Fruit fly (Drosophila melanogaster) whole organism, embryonic: ENCODE data around the gene CG42445.

Experiments
- B-H2 ChIP-seq: fragments of 200-800 bp; sonication (Bioruptor generic); optimal IDR thresholded peaks from 2 replicates; lab custom pipeline; 2018; ENCODE audit warnings: missing biosample characterization, mild to moderate bottlenecking, missing genetic modification characterization
- CG10366 ChIP-seq: fragments of 200-800 bp; sonication (Bioruptor generic); IDR thresholded peaks from 2 replicates; pipeline ENCODE4 v1.3.6; 2022; ENCODE audit warnings: missing biosample characterization, missing genetic modification characterization
- CG11456 ChIP-seq: fragments of 200-800 bp; sonication (Bioruptor generic); IDR thresholded peaks from 3 replicates; pipeline ENCODE4 v1.3.6; 2022; ENCODE audit warnings: missing biosample characterization, missing genetic modification characterization
- CG13296 ChIP-seq: fragments of 200-800 bp; sonication (Bioruptor generic); optimal IDR thresholded peaks from 3 replicates; lab custom pipeline; 2018; ENCODE audit warnings: missing biosample characterization, mild to moderate bottlenecking, missing genetic modification characterization
- CG13424 ChIP-seq: fragments of 200-800 bp; sonication (Bioruptor generic); optimal IDR thresholded peaks from 2 replicates; lab custom pipeline; 2019; ENCODE audit warnings: missing biosample characterization, mild to moderate bottlenecking, missing genetic modification characterization, moderate library complexity
- CG13775 ChIP-seq: fragments of 200-800 bp; sonication (Bioruptor generic); optimal IDR thresholded peaks from 3 replicates; lab custom pipeline; 2017; ENCODE audit warnings: missing biosample characterization, mild to moderate bottlenecking, missing genetic modification characterization
- CG14014 ChIP-seq: fragments of 200-800 bp; sonication (Bioruptor generic); IDR thresholded peaks from 2 replicates; pipeline ENCODE4 v1.3.6; 2022; ENCODE audit warnings: missing biosample characterization, missing genetic modification characterization
- CG14860 ChIP-seq: fragments of 200-800 bp; sonication (Bioruptor generic); IDR thresholded peaks from 3 replicates; pipeline ENCODE4 v1.3.6; 2022; ENCODE audit warnings: missing biosample characterization, missing genetic modification characterization; ENCODE audit not compliant: partially characterized antibody
- CG1529 ChIP-seq: fragments of 200-800 bp; sonication (Bioruptor generic); optimal IDR thresholded peaks from 3 replicates; lab custom pipeline; 2018; ENCODE audit warnings: missing biosample characterization, missing genetic modification characterization
- CG15514 ChIP-seq: fragments of 200-800 bp; sonication (Bioruptor generic); optimal IDR thresholded peaks from 3 replicates; lab custom pipeline; 2017; ENCODE audit warnings: missing biosample characterization, missing genetic modification characterization, mild to moderate bottlenecking, moderate library complexity, missing genetic modification reagents
- CG1647 ChIP-seq: fragments of 200-800 bp; sonication (Bioruptor generic); optimal IDR thresholded peaks from 3 replicates; lab custom pipeline; 2016; ENCODE audit warnings: missing biosample characterization, missing genetic modification characterization
- CG17568 ChIP-seq: fragments of 200-800 bp; sonication (Bioruptor generic); optimal IDR thresholded peaks from 2 replicates; lab custom pipeline; 2018; ENCODE audit warnings: missing biosample characterization, mild to moderate bottlenecking, missing genetic modification characterization, moderate library complexity
- CG1832 ChIP-seq: fragments of 200-800 bp; sonication (Bioruptor generic); optimal IDR thresholded peaks from 2 replicates; lab custom pipeline; 2017; ENCODE audit warnings: missing biosample characterization, mild to moderate bottlenecking, missing genetic modification characterization, inconsistent platforms
- CG18619 ChIP-seq: fragments of 200-800 bp; sonication (Bioruptor generic); optimal IDR thresholded peaks from 3 replicates; lab custom pipeline; 2017; ENCODE audit warnings: missing biosample characterization, mild to moderate bottlenecking, missing genetic modification characterization
- CG2129 ChIP-seq: fragments of 200-800 bp; sonication (Bioruptor generic); IDR thresholded peaks from 2 replicates; pipeline ENCODE4 v1.3.6; 2022; ENCODE audit warnings: missing biosample characterization, missing genetic modification characterization; ENCODE audit not compliant: partially characterized antibody
- CG2712 ChIP-seq: fragments of 200-800 bp; optimal IDR thresholded peaks from 3 replicates; lab custom pipeline; 2019; ENCODE audit warnings: missing biosample characterization, mild to moderate bottlenecking, missing genetic modification characterization, moderate library complexity
- CG31365 ChIP-seq: fragments of 200-800 bp; sonication (Bioruptor generic); optimal IDR thresholded peaks from 2 replicates; lab custom pipeline; 2018; ENCODE audit warnings: missing biosample characterization, mild to moderate bottlenecking, missing genetic modification characterization
- CG32532 ChIP-seq: fragments of 200-800 bp; sonication (Bioruptor generic); IDR thresholded peaks from 2 replicates; pipeline ENCODE4 v1.3.6; 2022; ENCODE audit warnings: missing biosample characterization, missing genetic modification characterization
- CG33557 ChIP-seq: fragments of 200-800 bp; sonication (Bioruptor generic); optimal IDR thresholded peaks from 2 replicates; lab custom pipeline; 2019; ENCODE audit warnings: missing biosample characterization, mild to moderate bottlenecking, missing genetic modification characterization, moderate library complexity
- CG4360 ChIP-seq: fragments of 200-800 bp; sonication (Bioruptor generic); IDR thresholded peaks from 2 replicates; pipeline ENCODE4 v1.3.6; 2022; ENCODE audit warnings: missing biosample characterization, missing genetic modification characterization
- CG43689 ChIP-seq: fragments of 200-800 bp; sonication (Bioruptor generic); IDR thresholded peaks from 2 replicates; pipeline ENCODE4 v1.3.6; 2022; ENCODE audit warnings: missing biosample characterization, missing genetic modification characterization
- CG4854 ChIP-seq: fragments of 200-800 bp; sonication (Bioruptor generic); optimal IDR thresholded peaks from 2 replicates; lab custom pipeline; 2016; ENCODE audit warnings: missing biosample characterization, missing genetic modification characterization, inconsistent platforms
- CG7987 ChIP-seq: fragments of 200-800 bp; sonication (Bioruptor generic); optimal IDR thresholded peaks from 2 replicates; lab custom pipeline; 2018; ENCODE audit warnings: missing biosample characterization, mild to moderate bottlenecking, missing genetic modification characterization, moderate library complexity
- CrebB ChIP-seq: fragments of 200-800 bp; sonication (Bioruptor generic); optimal IDR thresholded peaks from 3 replicates; lab custom pipeline; 2018; ENCODE audit warnings: missing biosample characterization, mild to moderate bottlenecking, missing genetic modification characterization
- D19B ChIP-seq: fragments of 200-800 bp; sonication (Bioruptor generic); optimal IDR thresholded peaks from 2 replicates; lab custom pipeline; 2017; ENCODE audit warnings: missing biosample characterization, mild to moderate bottlenecking, missing genetic modification characterization
- GATAe ChIP-seq: fragments of 200-800 bp; sonication (Bioruptor generic); conservative IDR thresholded peaks from 2 replicates; pipeline ENCODE4 v1.3.6; 2022; ENCODE audit warnings: missing biosample characterization, missing genetic modification characterization
- HLH3B ChIP-seq: fragments of 200-800 bp; sonication (Bioruptor generic); IDR thresholded peaks from 2 replicates; pipeline ENCODE4 v1.3.6; 2022; ENCODE audit warnings: missing biosample characterization, missing genetic modification characterization
- Hr39 ChIP-seq: fragments of >200 bp; optimal IDR thresholded peaks from 2 replicates; lab custom pipeline; 2017
- Hr51 ChIP-seq, 2 experiments: fragments of 200-800 bp; sonication (Bioruptor generic); optimal IDR thresholded peaks; 2 replicates in 1 of 2; 3 replicates in 1 of 2; lab custom pipeline; 2016 to 2018; ENCODE audit warnings: missing biosample characterization in 2 of 2, missing genetic modification characterization in 2 of 2, mild to moderate bottlenecking in 1 of 2, moderate library complexity in 1 of 2
- Rx ChIP-seq: fragments of 200-800 bp; sonication (Bioruptor generic); IDR thresholded peaks from 2 replicates; pipeline ENCODE4 v1.3.6; 2022; ENCODE audit warnings: missing biosample characterization, missing genetic modification characterization
- Scr ChIP-seq: fragments of 200-800 bp; sonication (Bioruptor generic); IDR thresholded peaks from 2 replicates; pipeline ENCODE4 v1.3.6; 2022; ENCODE audit warnings: missing biosample characterization, missing genetic modification characterization; ENCODE audit not compliant: partially characterized antibody
- chn ChIP-seq: fragments of 200-800 bp; sonication (Bioruptor generic); optimal IDR thresholded peaks from 2 replicates; lab custom pipeline; 2016; ENCODE audit warnings: missing biosample characterization, missing genetic modification characterization
- ci ChIP-seq: fragments of 200-800 bp; sonication (Bioruptor generic); IDR thresholded peaks from 3 replicates; pipeline ENCODE4 v1.3.6; 2022; ENCODE audit warnings: missing biosample characterization, missing genetic modification characterization
- crol ChIP-seq: fragments of 200-800 bp; sonication (Bioruptor generic); IDR thresholded peaks from 2 replicates; pipeline ENCODE4 v1.3.6; 2022; ENCODE audit warnings: missing biosample characterization, missing genetic modification characterization
- disco-r ChIP-seq: fragments of 200-800 bp; sonication (Bioruptor generic); optimal IDR thresholded peaks from 2 replicates; lab custom pipeline; 2016; ENCODE audit warnings: missing biosample characterization, missing genetic modification characterization
- eve ChIP-seq, 2 experiments: fragments of >200 bp; optimal IDR thresholded peaks; 2 replicates each; lab custom pipeline; 2017; ENCODE audit warnings: missing biosample characterization in 2 of 2, missing genetic modification characterization in 2 of 2
- eyg ChIP-seq: fragments of 200-800 bp; sonication (Bioruptor generic); optimal IDR thresholded peaks from 3 replicates; lab custom pipeline; 2016; ENCODE audit warnings: missing biosample characterization, missing genetic modification characterization
- fd3F ChIP-seq: fragments of 200-800 bp; sonication (Bioruptor generic); optimal IDR thresholded peaks from 2 replicates; lab custom pipeline; 2018; ENCODE audit warnings: missing biosample characterization, mild to moderate bottlenecking, missing genetic modification characterization, moderate library complexity
- fd96Cb ChIP-seq: fragments of 200-800 bp; sonication (Bioruptor generic); optimal IDR thresholded peaks from 2 replicates; lab custom pipeline; 2018; ENCODE audit warnings: missing biosample characterization, mild to moderate bottlenecking, missing genetic modification characterization, moderate library complexity
- lbe ChIP-seq: fragments of 200-800 bp; sonication (Bioruptor generic); optimal IDR thresholded peaks from 2 replicates; lab custom pipeline; 2016; ENCODE audit warnings: missing biosample characterization, mild to moderate bottlenecking, missing genetic modification characterization
- nerfin-2 ChIP-seq: fragments of 200-800 bp; sonication (Bioruptor generic); IDR thresholded peaks from 2 replicates; pipeline ENCODE4 v1.3.6; 2022; ENCODE audit warnings: missing biosample characterization, missing genetic modification characterization; ENCODE audit not compliant: partially characterized antibody
- onecut ChIP-seq: fragments of 200-800 bp; sonication (Bioruptor generic); IDR thresholded peaks from 2 replicates; pipeline ENCODE4 v1.3.6; 2022; ENCODE audit warnings: missing biosample characterization, missing genetic modification characterization
- pb ChIP-seq: fragments of 200-800 bp; sonication (Bioruptor generic); optimal IDR thresholded peaks from 3 replicates; lab custom pipeline; 2016; ENCODE audit warnings: missing biosample characterization, missing genetic modification characterization
- pho ChIP-seq: fragments of 200-800 bp; sonication (Bioruptor generic); optimal IDR thresholded peaks from 2 replicates; lab custom pipeline; 2016; ENCODE audit warnings: missing biosample characterization, missing genetic modification characterization
- rib ChIP-seq: fragments of 200-800 bp; sonication (Bioruptor generic); IDR thresholded peaks from 2 replicates; pipeline ENCODE4 v1.3.6; 2022; ENCODE audit warnings: missing biosample characterization, missing genetic modification characterization
- run ChIP-seq: fragments of 200-800 bp; sonication (Bioruptor generic); optimal IDR thresholded peaks from 3 replicates; lab custom pipeline; 2018; ENCODE audit warnings: missing biosample characterization, mild to moderate bottlenecking, missing genetic modification characterization
- stwl ChIP-seq: fragments of 200-800 bp; sonication (Bioruptor generic); optimal IDR thresholded peaks from 3 replicates; lab custom pipeline; 2018; ENCODE audit warnings: missing biosample characterization, mild to moderate bottlenecking, missing genetic modification characterization, moderate library complexity
- trem ChIP-seq: fragments of 200-800 bp; optimal IDR thresholded peaks from 3 replicates; lab custom pipeline; 2019; ENCODE audit warnings: missing biosample characterization, mild to moderate bottlenecking, missing genetic modification characterization, moderate library complexity
- unpg ChIP-seq: fragments of 200-800 bp; sonication (Bioruptor generic); optimal IDR thresholded peaks from 3 replicates; lab custom pipeline; 2018; ENCODE audit warnings: missing biosample characterization, mild to moderate bottlenecking, missing genetic modification characterization, moderate library complexity
- wdn ChIP-seq: fragments of 200-800 bp; sonication (Bioruptor generic); IDR thresholded peaks from 2 replicates; pipeline ENCODE4 v1.3.6; 2022; ENCODE audit warnings: missing biosample characterization, missing genetic modification characterization
- wor ChIP-seq: fragments of 200-800 bp; sonication (Bioruptor generic); IDR thresholded peaks from 2 replicates; pipeline ENCODE4 v1.3.6; 2022; ENCODE audit warnings: missing biosample characterization, missing genetic modification characterization

CG42445 gene

DNA sequence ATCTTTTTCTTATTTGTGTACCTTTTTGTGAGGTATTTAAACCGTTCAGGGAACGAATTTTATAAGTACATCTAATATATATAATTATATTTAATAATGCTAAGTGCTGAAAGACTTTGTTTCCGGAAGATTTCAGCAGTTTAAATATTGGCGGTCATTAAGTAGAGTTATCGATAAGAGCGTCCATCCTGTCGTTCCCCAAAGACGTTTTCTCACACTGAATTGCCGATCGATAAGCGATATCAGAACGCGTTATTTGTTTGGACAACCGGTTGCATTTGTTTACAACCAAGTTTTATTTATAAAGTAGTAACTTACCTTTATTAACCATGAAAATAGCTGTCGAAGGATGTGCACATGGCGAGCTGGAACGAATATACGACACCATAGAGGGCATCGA lies 37.1 kb downstream of the CG42445 start, which contains the start of gene ldbr (continued):
- TF ChIP-seq CG10366 (GFP tag; lab: Robert Waterston, UW) (no peak), CG1529 (GFP tag; lab: Kevin White, UChicago) (no peak), B-H2 (peak; percentile 64), wor (no peak), CG1832 (GFP tag; lab: Kevin White, UChicago) (no peak), run (tag; lab: Kevin White, UChicago) (no peak), GATAe (GFP tag; lab: Robert Waterston, UW) (no peak), CG31365 (tag; lab: Kevin White, UChicago) (no peak), CG2129 (GFP tag; lab: Robert Waterston, UW) (no peak), CG14014 (GFP tag; lab: Robert Waterston, UW) (no peak), rib (GFP tag; lab: Robert Waterston, UW) (no peak), crol (GFP tag; lab: Robert Waterston, UW) (no peak), wdn (no peak), D19B (no peak), nerfin-2 (GFP tag; lab: Robert Waterston, UW) (peak; percentile 52; the same call in 1 of the 2 replicates), HLH3B (GFP tag; lab: Robert Waterston, UW) (no peak), ci (GFP tag; lab: Robert Waterston, UW) (0 out of 3 replicates have a peak, but pooled peaks have one; percentile 29), CG14860 (GFP tag; lab: Robert Waterston, UW) (0 out of 3 replicates have a peak, but pooled peaks have one; percentile 33), CG7987 (GFP tag; lab: Kevin White, UChicago) (peak; percentile 31), CrebB (peak; percentile 39), eyg (GFP tag; lab: Kevin White, UChicago) (no peak), CG4854 (GFP tag; lab: Kevin White, UChicago) (no peak), stwl (tag; lab: Kevin White, UChicago) (peak; percentile 60), CG13775 (GFP tag; lab: Kevin White, UChicago) (no peak), Hr51 (GFP tag; optimal IDR thresholded peaks at IDR 0.05; lab: Kevin White, UChicago) (no peak), CG33557 (GFP tag; lab: Kevin White, UChicago) (no peak), CG13424 (peak; percentile 3), Rx (no peak), CG11456 (no peak), onecut (GFP tag; lab: Robert Waterston, UW) (peak; percentile 72), CG1647 (GFP tag; lab: Kevin White, UChicago) (no peak), trem (peak; percentile 49), pho (GFP tag; lab: Kevin White, UChicago) (no peak), CG2712 (no peak), CG17568 (no peak), lbe (peak; percentile 74), CG15514 (peak; percentile 45), disco-r (GFP tag; lab: Kevin White, UChicago) (no peak), pb (GFP tag; lab: Kevin White, UChicago) (no peak), eve (GFP tag; optimal IDR thresholded peaks at IDR 0.05; lab: Kevin White, UChicago) (no peak), CG43689 (no peak), CG32532 (GFP tag; lab: Robert Waterston, UW) (no peak), fd3F (GFP tag; lab: Kevin White, UChicago) (no peak), unpg (GFP tag; lab: Kevin White, UChicago) (no peak), chn (GFP tag; lab: Kevin White, UChicago) (no peak), Hr39 (lab: Kevin White, UChicago) (no peak), CG13296 (GFP tag; lab: Kevin White, UChicago) (peak; percentile 14), Scr (GFP tag; lab: Robert Waterston, UW) (peak; percentile 57), fd96Cb (no peak), CG18619 (GFP tag; lab: Kevin White, UChicago) (no peak), CG4360 (GFP tag; lab: Robert Waterston, UW) (no peak)
